Fruit fly (Drosophila melanogaster): ENCODE measurements around the gene Ras64B.

Gene Ras64B

dm6 chr3L:4186659-4187058 is 47.8 kb downstream of the Ras64B start, which contains the start of gene VhaM9.7-c (continued):
- TF ChIP-seq p53 (GFP tag; optimal IDR thresholded peaks at IDR 0.05) (no peak), Fer3 (tag; optimal IDR thresholded peaks at IDR 0.05) (peak; percentile 22), CG5245 (GFP tag; optimal IDR thresholded peaks at IDR 0.05) (no peak), ap (GFP tag; IDR thresholded peaks at IDR 0.05) (no peak), bowl (GFP tag; IDR thresholded peaks at IDR 0.05) (no peak), ranshi (GFP tag; IDR thresholded peaks at IDR 0.05) (no peak), CG11560 (tag; IDR thresholded peaks at IDR 0.05) (no peak), dimm (GFP tag; IDR thresholded peaks at IDR 0.05) (no peak), pros (GFP tag; optimal IDR thresholded peaks at IDR 0.05) (no peak), crp (GFP tag; optimal IDR thresholded peaks at IDR 0.05) (peak; percentile 56 to 87), bbx (GFP tag; IDR thresholded peaks at IDR 0.05; ENCODE audit: partially characterized antibody) (0 out of 2 replicates have a peak, but pooled peaks have one; percentile 17), Ets97D (GFP tag; optimal IDR thresholded peaks at IDR 0.05) (peak; percentile 65), CG17912 (GFP tag; optimal IDR thresholded peaks at IDR 0.05) (peak; percentile 11), lov (optimal IDR thresholded peaks at IDR 0.05) (no peak), lov (GFP tag; IDR thresholded peaks at IDR 0.05) (no peak), ham (GFP tag; IDR thresholded peaks at IDR 0.05) (no peak), org-1 (GFP tag; optimal IDR thresholded peaks at IDR 0.05) (no peak), Taf1 (GFP tag; IDR thresholded peaks at IDR 0.05) (no peak), so (GFP tag; IDR thresholded peaks at IDR 0.05) (no peak), Lim3 (GFP tag; IDR thresholded peaks at IDR 0.05) (no peak), CG33213 (GFP tag; optimal IDR thresholded peaks at IDR 0.05) (peak; percentile 47), Sry-δ (GFP tag; optimal IDR thresholded peaks at IDR 0.05) (peak; percentile 17), onecut (GFP tag; IDR thresholded peaks at IDR 0.05) (peak; percentile 54; the same call in 1 of the 2 replicates), Chrac-16 (GFP tag; optimal IDR thresholded peaks at IDR 0.05) (peak; percentile 29), NFAT (GFP tag; IDR thresholded peaks at IDR 0.05) (peak; percentile 21; the same call in 1 of the 2 replicates), jumu (GFP tag; optimal IDR thresholded peaks at IDR 0.05) (no peak), CG1529 (GFP tag; optimal IDR thresholded peaks at IDR 0.05) (no peak), CG16813 (GFP tag; IDR thresholded peaks at IDR 0.05; ENCODE audit: partially characterized antibody) (no peak), cad (GFP tag; optimal IDR thresholded peaks at IDR 0.05) (peak; percentile 11), Oaz (GFP tag; IDR thresholded peaks at IDR 0.05) (no peak), CG17186 (GFP tag; optimal IDR thresholded peaks at IDR 0.05) (peak; percentile 19), CG8281 (tag; optimal IDR thresholded peaks at IDR 0.05) (no peak), ken (GFP tag; IDR thresholded peaks at IDR 0.05) (no peak), Gug (GFP tag; IDR thresholded peaks at IDR 0.05) (no peak), sd (tag; optimal IDR thresholded peaks at IDR 0.05) (peak; percentile 42), vfl (GFP tag; optimal IDR thresholded peaks at IDR 0.05) (peak; percentile 44), CG1602 (GFP tag; optimal IDR thresholded peaks at IDR 0.05) (no peak), ash1 (GFP tag; optimal IDR thresholded peaks at IDR 0.05) (no peak), chn (GFP tag; optimal IDR thresholded peaks at IDR 0.05) (no peak), ase (GFP tag; IDR thresholded peaks at IDR 0.05) (no peak), CG17328 (GFP tag; IDR thresholded peaks at IDR 0.05) (no peak), gsb (GFP tag; IDR thresholded peaks at IDR 0.05) (no peak), CG42726 (GFP tag; IDR thresholded peaks at IDR 0.05; ENCODE audit: partially characterized antibody) (no peak), CG9609 (GFP tag; optimal IDR thresholded peaks at IDR 0.05) (peak; percentile 53), CG4707 (GFP tag; optimal IDR thresholded peaks at IDR 0.05) (peak; percentile 28), CG12942 (GFP tag; optimal IDR thresholded peaks at IDR 0.05) (peak; percentile 2), Nf-YC (tag; optimal IDR thresholded peaks at IDR 0.05) (no peak), CG3407 (GFP tag; optimal IDR thresholded peaks at IDR 0.05) (no peak), Stat92E (GFP tag; optimal IDR thresholded peaks at IDR 0.05) (peak in 1 of 3 experiments; percentile 33), CG7786 (GFP tag; optimal IDR thresholded peaks at IDR 0.05) (peak; percentile 45), psq (GFP tag; optimal IDR thresholded peaks at IDR 0.05) (no peak), CG10431 (GFP tag; optimal IDR thresholded peaks at IDR 0.05) (no peak), zfh1 (GFP tag; IDR thresholded peaks at IDR 0.05) (0 out of 3 replicates have a peak, but pooled peaks have one; percentile 38)

Data from whole organism, embryonic.